Worm (Caenorhabditis elegans) whole organism, late embryonic: Measurements from ENCODE around the gene npr-12.

ENCODE experiments used
- lin-11 ChIP-seq: fragments of 200-800 bp; sonication (Bioruptor generic); optimal IDR thresholded peaks from 2 replicates; lab custom pipeline; 2018; ENCODE audit warnings: mild to moderate bottlenecking, missing genetic modification characterization, missing compliant biosample characterization
- nfya-1 ChIP-seq: sonication (generic microtip); optimal IDR thresholded peaks from 2 replicates; lab custom pipeline; 2017; ENCODE audit warnings: missing genetic modification characterization, mild to moderate bottlenecking, missing compliant biosample characterization, antibody characterized with exemption, moderate library complexity

ce11 chrIV:6956668-6957067, 19.2 kb upstream of the npr-12 start:
- TF ChIP-seq lin-11 (tag; lab: Kevin White, UChicago) (no peak), nfya-1 (tag; lab: Kevin White, UChicago) (peak; percentile 52)
